Worm (Caenorhabditis elegans) whole organism, early embryonic: ENCODE data around the gene Y38H6C.4.

Experiments
- B0310.2 ChIP-seq: sonication (generic microtip); optimal IDR thresholded peaks from 2 replicates; lab custom pipeline; 2016; ENCODE audit warnings: mild to moderate bottlenecking, missing genetic modification characterization, missing compliant biosample characterization
- F13C5.2 ChIP-seq: sonication (generic microtip); optimal IDR thresholded peaks from 2 replicates; lab custom pipeline; 2017; ENCODE audit warnings: mild to moderate bottlenecking, missing genetic modification characterization, inconsistent platforms, missing compliant biosample characterization
- aly-1 ChIP-seq: sonication (generic microtip); optimal IDR thresholded peaks from 2 replicates; lab custom pipeline; 2016; ENCODE audit warnings: missing genetic modification characterization, missing compliant biosample characterization
- ama-1 ChIP-seq: fragments of 150-350 bp; optimal IDR thresholded peaks from 2 replicates; lab custom pipeline; 2014
- ceh-13 ChIP-seq: fragments of 200-800 bp; sonication (Bioruptor generic); optimal IDR thresholded peaks from 2 replicates; lab custom pipeline; 2018; ENCODE audit warnings: mild to moderate bottlenecking, missing genetic modification characterization, missing compliant biosample characterization
- ceh-36 ChIP-seq: sonication (generic microtip); optimal IDR thresholded peaks from 2 replicates; lab custom pipeline; 2016; ENCODE audit warnings: missing genetic modification characterization, inconsistent platforms, missing compliant biosample characterization
- ets-7 ChIP-seq: sonication (generic microtip); optimal IDR thresholded peaks from 2 replicates; lab custom pipeline; 2016; ENCODE audit warnings: missing genotype, missing genetic modification characterization, missing compliant biosample characterization
- flt-1 ChIP-seq: fragments of 200-800 bp; sonication (Bioruptor generic); IDR thresholded peaks from 2 replicates; pipeline ENCODE4 v1.3.6; 2022; ENCODE audit warnings: missing genetic modification characterization, missing compliant biosample characterization
- hmbx-1 ChIP-seq: sonication (generic microtip); optimal IDR thresholded peaks from 2 replicates; lab custom pipeline; 2016; ENCODE audit warnings: mild to moderate bottlenecking, missing genetic modification characterization, missing compliant biosample characterization
- hmg-4 ChIP-seq: fragments of 200-800 bp; sonication (Bioruptor generic); optimal IDR thresholded peaks from 2 replicates; lab custom pipeline; 2018; ENCODE audit warnings: mild to moderate bottlenecking, missing genetic modification characterization, missing compliant biosample characterization
- hnd-1 ChIP-seq: sonication (generic microtip); optimal IDR thresholded peaks from 2 replicates; lab custom pipeline; 2016; ENCODE audit warnings: missing genetic modification characterization, missing compliant biosample characterization
- pes-1 ChIP-seq: fragments of 200-800 bp; sonication (Bioruptor generic); IDR thresholded peaks from 2 replicates; pipeline ENCODE4 v1.3.6; 2022; ENCODE audit warnings: missing genetic modification reagents, missing genetic modification characterization, missing compliant biosample characterization
- scrt-1 ChIP-seq: fragments of 200-800 bp; sonication (Bioruptor generic); IDR thresholded peaks from 2 replicates; pipeline ENCODE4 v1.3.6; 2022; ENCODE audit warnings: missing genetic modification characterization, missing compliant biosample characterization
- sea-1 ChIP-seq: fragments of 200-800 bp; sonication (Bioruptor generic); conservative IDR thresholded peaks from 2 replicates; pipeline ENCODE4 v1.3.6; 2022; ENCODE audit warnings: missing genetic modification characterization, missing compliant biosample characterization
- tbx-11 ChIP-seq: fragments of 200-800 bp; sonication (Bioruptor generic); IDR thresholded peaks from 2 replicates; pipeline ENCODE4 v1.3.6; 2022; ENCODE audit warnings: missing genetic modification characterization, missing compliant biosample characterization
- tbx-37 ChIP-seq: fragments of 200-800 bp; sonication (Bioruptor generic); conservative IDR thresholded peaks from 2 replicates; pipeline ENCODE4 v1.3.6; 2022; ENCODE audit warnings: missing genetic modification reagents, missing genetic modification characterization, missing compliant biosample characterization
- tra-4 ChIP-seq: sonication (generic microtip); optimal IDR thresholded peaks from 2 replicates; lab custom pipeline; 2017; ENCODE audit warnings: missing genetic modification characterization, missing compliant biosample characterization

Y38H6C.4 gene

ce11 chrV:20476981-20477380, 27.9 kb downstream of the Y38H6C.4 start:
- no peak for TF ChIP-seq ets-7 (tag; lab: Kevin White, UChicago)
- no peak for TF ChIP-seq hnd-1 (tag; lab: Kevin White, UChicago)
- no peak for TF ChIP-seq B0310.2 (tag; lab: Kevin White, UChicago)
- TF ChIP-seq ceh-36 (tag; lab: Kevin White, UChicago) = no peak

DNA sequence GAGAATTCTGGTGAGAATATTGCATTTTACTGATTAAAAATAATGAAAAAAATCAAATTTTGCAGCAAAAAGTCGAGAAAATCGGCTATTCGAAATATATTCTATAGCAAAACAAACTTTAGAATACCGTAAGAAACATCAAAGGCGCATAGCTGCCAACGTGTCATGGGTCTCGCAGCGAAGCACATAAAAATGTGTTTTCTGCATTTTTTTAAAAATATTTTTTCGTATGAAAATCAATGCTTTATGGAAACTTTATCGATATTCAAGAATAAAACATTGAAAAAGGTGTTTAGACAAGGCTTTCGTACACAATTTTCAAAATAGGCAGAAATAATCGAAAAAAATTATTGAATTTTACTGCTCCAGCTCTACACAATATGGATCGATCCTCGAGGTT, 28.4 kb downstream of the Y38H6C.4 start:
- TF ChIP-seq tbx-37 (GFP tag; lab: Robert Waterston, UW) (no peak), hmg-4 (no peak), hnd-1 (tag; lab: Kevin White, UChicago) (no peak), ceh-13 (GFP tag; lab: Kevin White, UChicago) (no peak), tra-4 (tag; lab: Kevin White, UChicago) (no peak), F13C5.2 (tag; lab: Kevin White, UChicago) (no peak), aly-1 (tag; lab: Kevin White, UChicago) (no peak), scrt-1 (GFP tag; lab: Robert Waterston, UW) (no peak), B0310.2 (tag; lab: Kevin White, UChicago) (no peak), ama-1 (no peak), pes-1 (no peak), sea-1 (GFP tag; lab: Robert Waterston, UW) (no peak), ets-7 (tag; lab: Kevin White, UChicago) (no peak), ceh-36 (tag; lab: Kevin White, UChicago) (no peak), flt-1 (GFP tag; lab: Robert Waterston, UW) (no peak), hmbx-1 (tag; lab: Kevin White, UChicago) (no peak), tbx-11 (GFP tag; lab: Robert Waterston, UW) (no peak)

- TF ChIP-seq ama-1 (no peak), ceh-13 (GFP tag; lab: Kevin White, UChicago) (no peak), tbx-11 (GFP tag; lab: Robert Waterston, UW) (no peak), hnd-1 (tag; lab: Kevin White, UChicago) (no peak), pes-1 (no peak), tbx-37 (GFP tag; lab: Robert Waterston, UW) (no peak), B0310.2 (tag; lab: Kevin White, UChicago) (no peak), tra-4 (tag; lab: Kevin White, UChicago) (no peak), hmg-4 (no peak), ceh-36 (tag; lab: Kevin White, UChicago) (no peak), hmbx-1 (tag; lab: Kevin White, UChicago) (no peak), sea-1 (GFP tag; lab: Robert Waterston, UW) (no peak), aly-1 (tag; lab: Kevin White, UChicago) (no peak), ets-7 (tag; lab: Kevin White, UChicago) (no peak), F13C5.2 (tag; lab: Kevin White, UChicago) (no peak), scrt-1 (GFP tag; lab: Robert Waterston, UW) (no peak), flt-1 (GFP tag; lab: Robert Waterston, UW) (no peak)
Measured at ce11 chrV:20475830-20476229, 29.1 kb downstream of the Y38H6C.4 start, which contains the start of gene B0250.7. B0250.7 (minus strand) TSS chrV:20476061.

DNA sequence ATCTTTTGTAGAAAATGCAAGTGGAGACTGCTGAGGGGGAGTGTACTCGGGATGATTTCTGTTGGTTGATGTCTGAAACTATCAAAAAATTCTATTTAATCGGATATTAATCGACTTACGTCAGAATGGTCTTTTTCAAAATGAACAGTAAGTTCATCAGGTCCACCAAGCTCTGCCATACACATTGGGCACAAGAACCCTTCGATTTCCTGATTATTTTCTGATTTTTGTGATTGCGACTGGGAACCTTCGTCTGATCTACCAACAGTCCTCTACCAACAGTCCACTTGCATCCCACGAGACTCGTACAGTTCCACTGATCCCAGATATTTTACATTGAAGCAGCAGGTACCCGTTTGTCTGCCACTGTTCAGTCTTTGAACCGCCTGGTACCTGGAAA, 29.9 kb downstream of the Y38H6C.4 start:
- TF ChIP-seq hmg-4 = no peak
- no peak for TF ChIP-seq aly-1 (tag; lab: Kevin White, UChicago)
- TF ChIP-seq scrt-1 (GFP tag; lab: Robert Waterston, UW) = no peak
- no peak for TF ChIP-seq tbx-37 (GFP tag; lab: Robert Waterston, UW)
- no peak for TF ChIP-seq flt-1 (GFP tag; lab: Robert Waterston, UW)

- no peak for TF ChIP-seq hnd-1 (tag; lab: Kevin White, UChicago)
- TF ChIP-seq aly-1 (tag; lab: Kevin White, UChicago) = no peak
- no peak for TF ChIP-seq F13C5.2 (tag; lab: Kevin White, UChicago)
- no peak for TF ChIP-seq sea-1 (GFP tag; lab: Robert Waterston, UW)
- TF ChIP-seq ama-1 = no peak
- TF ChIP-seq flt-1 (GFP tag; lab: Robert Waterston, UW) = no peak
- no peak for TF ChIP-seq tbx-11 (GFP tag; lab: Robert Waterston, UW)
- TF ChIP-seq tra-4 (tag; lab: Kevin White, UChicago) = no peak
- no peak for TF ChIP-seq ceh-13 (GFP tag; lab: Kevin White, UChicago)
- TF ChIP-seq hmbx-1 (tag; lab: Kevin White, UChicago) = no peak
- no peak for TF ChIP-seq hmg-4
- no peak for TF ChIP-seq B0310.2 (tag; lab: Kevin White, UChicago)
- no peak for TF ChIP-seq ets-7 (tag; lab: Kevin White, UChicago)
- no peak for TF ChIP-seq pes-1
- TF ChIP-seq ceh-36 (tag; lab: Kevin White, UChicago) = no peak
- TF ChIP-seq scrt-1 (GFP tag; lab: Robert Waterston, UW) = no peak
- no peak for TF ChIP-seq tbx-37 (GFP tag; lab: Robert Waterston, UW)
Measured at ce11 chrV:20470385-20470784, 34.5 kb downstream of the Y38H6C.4 start, which contains the start of gene B0250.8. B0250.8 (minus strand) TSS chrV:20470485.

DNA sequence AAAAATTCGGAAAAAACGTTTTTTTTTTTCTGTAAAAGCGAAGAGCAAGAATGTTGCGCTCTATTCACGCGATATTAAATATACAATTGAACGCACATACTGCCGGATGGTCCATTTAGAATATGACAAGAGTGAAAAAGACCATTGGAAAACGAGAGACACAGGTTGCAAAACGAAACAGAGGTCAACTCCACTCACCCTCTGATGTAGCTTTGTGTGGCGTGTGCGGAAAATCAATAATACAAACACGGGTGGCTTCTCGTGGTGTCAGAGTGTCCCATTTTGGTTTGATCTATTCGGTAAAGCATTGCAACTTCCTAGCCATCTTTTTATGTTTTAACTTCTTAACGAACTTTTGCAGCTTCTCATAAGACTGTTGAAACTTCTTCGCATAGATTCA, 40.1 kb downstream of the Y38H6C.4 start:
- TF ChIP-seq scrt-1 (GFP tag; lab: Robert Waterston, UW) = no peak
- TF ChIP-seq hmg-4 = peak; percentile 9
- TF ChIP-seq B0310.2 (tag; lab: Kevin White, UChicago) = no peak

- no peak for TF ChIP-seq ama-1
- no peak for TF ChIP-seq hmg-4
- TF ChIP-seq tbx-37 (GFP tag; lab: Robert Waterston, UW) = no peak
- no peak for TF ChIP-seq flt-1 (GFP tag; lab: Robert Waterston, UW)
- TF ChIP-seq ets-7 (tag; lab: Kevin White, UChicago) = no peak
- TF ChIP-seq sea-1 (GFP tag; lab: Robert Waterston, UW) = no peak
- TF ChIP-seq ceh-36 (tag; lab: Kevin White, UChicago) = no peak
Measured at ce11 chrV:20460808-20461207, 44.1 kb downstream of the Y38H6C.4 start, which contains the start of gene B0250.18. B0250.18 (minus strand) TSS chrV:20460908.
